Worm (Caenorhabditis elegans) whole organism, young adult: ENCODE results near the gene T04F8.8.

Source experiments
- B0019.2 ChIP-seq: fragments of 200-800 bp; sonication (Bioruptor generic); conservative IDR thresholded peaks from 2 replicates; pipeline ENCODE4 v1.3.6; 2022; ENCODE audit warnings: missing genetic modification reagents, missing genetic modification characterization, missing compliant biosample characterization
- B0035.1 ChIP-seq: sonication (generic microtip); optimal IDR thresholded peaks from 2 replicates; lab custom pipeline; 2016; ENCODE audit warnings: missing genetic modification characterization, mild to moderate bottlenecking, missing compliant biosample characterization, missing genotype, missing genetic modification reagents
- B0336.3 ChIP-seq: fragments of 200-800 bp; sonication (Bioruptor generic); IDR thresholded peaks from 2 replicates; pipeline ENCODE4 v1.3.6; 2022; ENCODE audit warnings: missing genetic modification characterization, missing compliant biosample characterization
- C17E4.6 ChIP-seq: fragments of 200-800 bp; sonication (Bioruptor generic); IDR thresholded peaks from 2 replicates; pipeline ENCODE4 v1.3.6; 2022; ENCODE audit warnings: missing genetic modification reagents, missing genetic modification characterization, missing compliant biosample characterization
- D2030.7 ChIP-seq: fragments of 200-800 bp; sonication (Bioruptor generic); IDR thresholded peaks from 2 replicates; pipeline ENCODE4 v1.3.6; 2022; ENCODE audit warnings: missing genetic modification reagents, missing genetic modification characterization, missing compliant biosample characterization
- F10E7.11 ChIP-seq: sonication (generic microtip); optimal IDR thresholded peaks from 2 replicates; lab custom pipeline; 2017; ENCODE audit warnings: mild to moderate bottlenecking, missing genetic modification characterization, moderate library complexity, missing compliant biosample characterization
- F22D6.2 ChIP-seq: sonication (generic microtip); optimal IDR thresholded peaks from 2 replicates; lab custom pipeline; 2016; ENCODE audit warnings: mild to moderate bottlenecking, missing genetic modification characterization, missing compliant biosample characterization
- F23B12.7 ChIP-seq: sonication (generic microtip); optimal IDR thresholded peaks from 2 replicates; lab custom pipeline; 2017; ENCODE audit warnings: missing genetic modification characterization, mild to moderate bottlenecking, missing compliant biosample characterization, antibody characterized with exemption, moderate library complexity; ENCODE audit not compliant: insufficient read depth
- F39B2.1 ChIP-seq: fragments of 200-800 bp; sonication (Bioruptor generic); IDR thresholded peaks from 2 replicates; pipeline ENCODE4 v1.3.6; 2022; ENCODE audit warnings: missing genetic modification reagents, missing genetic modification characterization, missing compliant biosample characterization
- F57A8.1 ChIP-seq: fragments of 200-800 bp; sonication (Bioruptor generic); optimal IDR thresholded peaks from 2 replicates; lab custom pipeline; 2018; ENCODE audit warnings: mild to moderate bottlenecking, missing genetic modification characterization, moderate library complexity, missing compliant biosample characterization
- F57C9.4 ChIP-seq: sonication (generic microtip); optimal IDR thresholded peaks from 2 replicates; lab custom pipeline; 2017; ENCODE audit warnings: mild to moderate bottlenecking, missing genetic modification characterization, missing compliant biosample characterization
- K11D2.4 ChIP-seq: fragments of 200-800 bp; sonication (Bioruptor generic); IDR thresholded peaks from 2 replicates; pipeline ENCODE4 v1.3.6; 2022; ENCODE audit warnings: missing genetic modification reagents, missing genetic modification characterization, missing compliant biosample characterization
- K12H6.12 ChIP-seq: fragments of 200-800 bp; sonication (Bioruptor generic); optimal IDR thresholded peaks from 2 replicates; lab custom pipeline; 2018; ENCODE audit warnings: mild to moderate bottlenecking, missing genetic modification characterization, missing compliant biosample characterization
- Y67H2A.10 ChIP-seq: fragments of 200-800 bp; sonication (Bioruptor generic); conservative IDR thresholded peaks from 2 replicates; pipeline ENCODE4 v1.3.6; 2022; ENCODE audit warnings: missing genetic modification reagents, missing genetic modification characterization, missing compliant biosample characterization
- ZK185.1 ChIP-seq: sonication (generic microtip); optimal IDR thresholded peaks from 2 replicates; lab custom pipeline; 2016; ENCODE audit warnings: mild to moderate bottlenecking, missing genetic modification characterization, missing compliant biosample characterization; ENCODE audit not compliant: poor library complexity, severe bottlenecking
- atf-7 ChIP-seq: sonication (generic microtip); optimal IDR thresholded peaks from 2 replicates; lab custom pipeline; 2017; ENCODE audit warnings: mild to moderate bottlenecking, missing genetic modification characterization, missing compliant biosample characterization
- athp-1 ChIP-seq: sonication (generic microtip); optimal IDR thresholded peaks from 2 replicates; lab custom pipeline; 2017; ENCODE audit warnings: mild to moderate bottlenecking, missing genetic modification characterization, missing compliant biosample characterization
- attf-3 ChIP-seq: fragments of 200-800 bp; sonication (Bioruptor generic); conservative IDR thresholded peaks from 2 replicates; pipeline ENCODE4 v1.3.6; 2022; ENCODE audit warnings: missing genetic modification reagents, missing genetic modification characterization, missing compliant biosample characterization
- attf-5 ChIP-seq: fragments of 200-800 bp; sonication (Bioruptor generic); optimal IDR thresholded peaks from 2 replicates; lab custom pipeline; 2018; ENCODE audit warnings: mild to moderate bottlenecking, missing genetic modification characterization, missing compliant biosample characterization
- cebp-1 ChIP-seq, 2 experiments: fragments of 200-800 bp in 1 of 2; sonication (Bioruptor generic) in 1 of 2; sonication (generic microtip) in 1 of 2; IDR thresholded peaks in 1 of 2; optimal IDR thresholded peaks in 1 of 2; 2 replicates each; pipeline versions ENCODE4 v1.3.6 to Lab custom; 2017 to 2022; ENCODE audit warnings: missing compliant biosample characterization in 2 of 2, missing genetic modification characterization in 2 of 2, mild to moderate bottlenecking in 1 of 2, missing genetic modification reagents in 1 of 2, moderate library complexity in 1 of 2
- cebp-2 ChIP-seq: fragments of 200-800 bp; sonication (Bioruptor generic); IDR thresholded peaks from 2 replicates; pipeline ENCODE4 v1.3.6; 2022; ENCODE audit warnings: missing genetic modification characterization, missing compliant biosample characterization
- ceh-58 ChIP-seq: fragments of 200-800 bp; sonication (Bioruptor generic); IDR thresholded peaks from 2 replicates; pipeline ENCODE4 v1.3.6; 2022; ENCODE audit warnings: missing genetic modification characterization, missing compliant biosample characterization
- chd-7 ChIP-seq: sonication (generic microtip); optimal IDR thresholded peaks from 2 replicates; lab custom pipeline; 2016; ENCODE audit warnings: mild to moderate bottlenecking, missing genetic modification characterization, moderate library complexity, missing compliant biosample characterization
- die-1 ChIP-seq: sonication (generic microtip); optimal IDR thresholded peaks from 2 replicates; lab custom pipeline; 2016; ENCODE audit warnings: missing genotype, mild to moderate bottlenecking, missing genetic modification characterization, missing compliant biosample characterization
- dox-1 ChIP-seq: fragments of 200-800 bp; sonication (Bioruptor generic); IDR thresholded peaks from 2 replicates; pipeline ENCODE4 v1.3.6; 2022; ENCODE audit warnings: missing genetic modification reagents, missing genetic modification characterization, missing compliant biosample characterization
- dpl-1 ChIP-seq: fragments of 150-350 bp; optimal IDR thresholded peaks from 2 replicates; lab custom pipeline; 2014; ENCODE audit warnings: missing biosample characterization, missing genetic modification reagents, missing genetic modification characterization
- fkh-3 ChIP-seq: sonication (generic microtip); optimal IDR thresholded peaks from 2 replicates; lab custom pipeline; 2016; ENCODE audit warnings: mild to moderate bottlenecking, missing genetic modification characterization, missing compliant biosample characterization
- hlh-26 ChIP-seq: fragments of 200-800 bp; sonication (Bioruptor generic); conservative IDR thresholded peaks from 2 replicates; pipeline ENCODE4 v1.3.6; 2022; ENCODE audit warnings: missing genetic modification reagents, missing genetic modification characterization, missing compliant biosample characterization
- hmg-1.2 ChIP-seq: fragments of 200-800 bp; sonication (Bioruptor generic); IDR thresholded peaks from 2 replicates; pipeline ENCODE4 v1.3.6; 2022; ENCODE audit warnings: missing genetic modification reagents, missing genetic modification characterization, missing compliant biosample characterization
- let-526 ChIP-seq: fragments of 200-800 bp; sonication (Bioruptor generic); IDR thresholded peaks from 2 replicates; pipeline ENCODE4 v1.3.6; 2022; ENCODE audit warnings: missing genetic modification reagents, missing genetic modification characterization, missing compliant biosample characterization
- lin-26 ChIP-seq: fragments of 200-800 bp; sonication (Bioruptor generic); IDR thresholded peaks from 2 replicates; pipeline ENCODE4 v1.3.6; 2022; ENCODE audit warnings: missing genetic modification reagents, missing genetic modification characterization, missing compliant biosample characterization
- lin-54 ChIP-seq: fragments of 200-800 bp; sonication (Bioruptor generic); optimal IDR thresholded peaks from 2 replicates; lab custom pipeline; 2018; ENCODE audit warnings: mild to moderate bottlenecking, missing genetic modification characterization, missing compliant biosample characterization
- madf-3 ChIP-seq: fragments of 200-800 bp; sonication (Bioruptor generic); IDR thresholded peaks from 2 replicates; pipeline ENCODE4 v1.3.6; 2022; ENCODE audit warnings: missing genetic modification reagents, missing genetic modification characterization, missing compliant biosample characterization
- mcd-1 ChIP-seq: fragments of 200-800 bp; sonication (Bioruptor generic); IDR thresholded peaks from 2 replicates; pipeline ENCODE4 v1.3.6; 2022; ENCODE audit warnings: missing genetic modification reagents, missing genetic modification characterization, missing compliant biosample characterization
- mes-4 ChIP-seq: sonication (generic microtip); optimal IDR thresholded peaks from 2 replicates; lab custom pipeline; 2016; ENCODE audit warnings: missing genotype, missing genetic modification characterization, missing compliant biosample characterization
- nfya-1 ChIP-seq: sonication (generic microtip); optimal IDR thresholded peaks from 2 replicates; lab custom pipeline; 2017; ENCODE audit warnings: antibody characterized with exemption, missing compliant biosample characterization, missing genetic modification characterization, borderline replicate concordance; ENCODE audit not compliant: insufficient read depth
- nhr-179 ChIP-seq: sonication (generic microtip); optimal IDR thresholded peaks from 2 replicates; lab custom pipeline; 2016; ENCODE audit warnings: mild to moderate bottlenecking, missing genetic modification characterization, missing compliant biosample characterization
- pha-4 ChIP-seq: fragments of 150-350 bp; sonication (generic microtip); optimal IDR thresholded peaks from 2 replicates; lab custom pipeline; 2014; ENCODE audit warnings: missing biosample characterization, missing genetic modification reagents, missing genetic modification characterization
- sdz-38 ChIP-seq: sonication (generic microtip); optimal IDR thresholded peaks from 2 replicates; lab custom pipeline; 2016; ENCODE audit warnings: missing genotype, missing genetic modification characterization, missing compliant biosample characterization
- snpc-1.3 ChIP-seq: sonication (generic microtip); optimal IDR thresholded peaks from 2 replicates; lab custom pipeline; 2017; ENCODE audit warnings: missing genetic modification characterization, mild to moderate bottlenecking, missing compliant biosample characterization, antibody characterized with exemption, moderate library complexity, missing genotype, missing genetic modification reagents; ENCODE audit not compliant: insufficient read depth
- sptf-2 ChIP-seq: fragments of 200-800 bp; sonication (Bioruptor generic); optimal IDR thresholded peaks from 2 replicates; lab custom pipeline; 2018; ENCODE audit warnings: mild to moderate bottlenecking, missing genetic modification characterization, missing compliant biosample characterization
- tbx-9 ChIP-seq: sonication (generic microtip); optimal IDR thresholded peaks from 2 replicates; lab custom pipeline; 2016; ENCODE audit warnings: borderline replicate concordance, missing genetic modification characterization, inconsistent platforms, missing compliant biosample characterization
- unc-130 ChIP-seq: sonication (generic microtip); optimal IDR thresholded peaks from 2 replicates; lab custom pipeline; 2016; ENCODE audit warnings: missing genetic modification reagents, missing genetic modification characterization, missing compliant biosample characterization
- xnd-1 ChIP-seq: sonication (generic microtip); optimal IDR thresholded peaks from 2 replicates; lab custom pipeline; 2016; ENCODE audit warnings: missing genotype, missing genetic modification reagents, missing genetic modification characterization, missing compliant biosample characterization
- ztf-18 ChIP-seq: sonication (generic microtip); optimal IDR thresholded peaks from 2 replicates; lab custom pipeline; 2016; ENCODE audit warnings: missing genotype, mild to moderate bottlenecking, missing genetic modification characterization, missing compliant biosample characterization
- ztf-25 ChIP-seq: fragments of 200-800 bp; sonication (Bioruptor generic); IDR thresholded peaks from 2 replicates; pipeline ENCODE4 v1.3.6; 2022; ENCODE audit warnings: missing genetic modification reagents, missing genetic modification characterization, missing compliant biosample characterization

T04F8.8 gene

ce11 chrX:11603234-11604108 is 43.8 kb upstream of the T04F8.8 start (continued):
- TF ChIP-seq D2030.7 (GFP tag; lab: Robert Waterston, UW) (no peak), fkh-3 (peak; percentile 67), dpl-1 (no peak), B0336.3 (peak; percentile 86), atf-7 (peak; percentile 69), nfya-1 (tag; lab: Kevin White, UChicago) (no peak), B0019.2 (GFP tag; lab: Robert Waterston, UW) (no peak), tbx-9 (tag; lab: Kevin White, UChicago) (no peak), K12H6.12 (peak; percentile 1), F39B2.1 (GFP tag; lab: Robert Waterston, UW) (no peak), hlh-26 (GFP tag; lab: Robert Waterston, UW) (no peak), lin-26 (GFP tag; lab: Robert Waterston, UW) (no peak), mcd-1 (GFP tag; lab: Robert Waterston, UW) (0 out of 2 replicates have a peak, but pooled peaks have one; percentile 29), ZK185.1 (tag; lab: Kevin White, UChicago) (peak; percentile 64), madf-3 (GFP tag; lab: Robert Waterston, UW) (peak; percentile 27; the same call in 1 of the 2 replicates), ceh-58 (GFP tag; lab: Robert Waterston, UW) (no peak), hmg-1.2 (GFP tag; lab: Robert Waterston, UW) (peak; percentile 15; the same call in 1 of the 2 replicates), ztf-25 (GFP tag; lab: Robert Waterston, UW) (no peak), sdz-38 (tag; lab: Kevin White, UChicago) (no peak), K11D2.4 (GFP tag; lab: Robert Waterston, UW) (peak; percentile 44; the same call in 1 of the 2 replicates), F22D6.2 (tag; lab: Kevin White, UChicago) (peak; percentile 8), F23B12.7 (tag; lab: Kevin White, UChicago) (no peak), lin-54 (GFP tag; lab: Kevin White, UChicago) (peak; percentile 38), unc-130 (no peak), pha-4 (tag; lab: Kevin White, UChicago) (no peak), mes-4 (no peak), xnd-1 (tag; lab: Kevin White, UChicago) (no peak), attf-3 (GFP tag; lab: Robert Waterston, UW) (no peak), B0035.1 (tag; lab: Kevin White, UChicago) (peak; percentile 60), dox-1 (GFP tag; lab: Robert Waterston, UW) (no peak), cebp-1 (GFP tag; IDR thresholded peaks at IDR 0.05; lab: Robert Waterston, UW) (peak; percentile 62; the same call in 1 of the 2 replicates), cebp-1 (tag; optimal IDR thresholded peaks at IDR 0.05; lab: Kevin White, UChicago) (peak; percentile 82), F10E7.11 (tag; lab: Kevin White, UChicago) (peak; percentile 31), cebp-2 (no peak), F57A8.1 (GFP tag; lab: Kevin White, UChicago) (no peak), sptf-2 (GFP tag; lab: Kevin White, UChicago) (no peak), let-526 (GFP tag; lab: Robert Waterston, UW) (no peak), chd-7 (tag; lab: Kevin White, UChicago) (peak; percentile 23), athp-1 (tag; lab: Kevin White, UChicago) (peak; percentile 26), snpc-1.3 (tag; lab: Kevin White, UChicago) (no peak), nhr-179 (tag; lab: Kevin White, UChicago) (no peak), attf-5 (no peak), die-1 (tag; lab: Kevin White, UChicago) (no peak), Y67H2A.10 (GFP tag; lab: Robert Waterston, UW) (no peak), ztf-18 (tag; lab: Kevin White, UChicago) (peak; percentile 9), C17E4.6 (no peak), F57C9.4 (no peak)
